Worm (Caenorhabditis elegans) whole organism, young adult: ENCODE data around the gene pks-1.

ENCODE experiments used
- B0019.2 ChIP-seq: fragments of 200-800 bp; sonication (Bioruptor generic); conservative IDR thresholded peaks from 2 replicates; pipeline ENCODE4 v1.3.6; 2022; ENCODE audit warnings: missing genetic modification reagents, missing genetic modification characterization, missing compliant biosample characterization
- B0261.1 ChIP-seq: sonication (generic microtip); optimal IDR thresholded peaks from 2 replicates; lab custom pipeline; 2016; ENCODE audit warnings: mild to moderate bottlenecking, missing genetic modification characterization, moderate library complexity, missing compliant biosample characterization
- C17E4.6 ChIP-seq: fragments of 200-800 bp; sonication (Bioruptor generic); IDR thresholded peaks from 2 replicates; pipeline ENCODE4 v1.3.6; 2022; ENCODE audit warnings: missing genetic modification reagents, missing genetic modification characterization, missing compliant biosample characterization
- F23B12.7 ChIP-seq: sonication (generic microtip); optimal IDR thresholded peaks from 2 replicates; lab custom pipeline; 2017; ENCODE audit warnings: missing genetic modification characterization, mild to moderate bottlenecking, missing compliant biosample characterization, antibody characterized with exemption, moderate library complexity; ENCODE audit not compliant: insufficient read depth
- F33H1.4 ChIP-seq: fragments of 200-800 bp; sonication (Bioruptor generic); IDR thresholded peaks from 2 replicates; pipeline ENCODE4 v1.3.6; 2022; ENCODE audit warnings: missing genetic modification reagents, missing genetic modification characterization, missing compliant biosample characterization
- F55B11.4 ChIP-seq: sonication (generic microtip); optimal IDR thresholded peaks from 2 replicates; lab custom pipeline; 2016; ENCODE audit warnings: missing compliant biosample characterization, missing genetic modification characterization, borderline replicate concordance; ENCODE audit not compliant: insufficient read depth
- Y56A3A.18 ChIP-seq: fragments of 200-800 bp; sonication (Bioruptor generic); IDR thresholded peaks from 2 replicates; pipeline ENCODE4 v1.3.6; 2022; ENCODE audit warnings: missing genetic modification reagents, missing genetic modification characterization, missing compliant biosample characterization
- ZK185.1 ChIP-seq: sonication (generic microtip); optimal IDR thresholded peaks from 2 replicates; lab custom pipeline; 2016; ENCODE audit warnings: mild to moderate bottlenecking, missing genetic modification characterization, missing compliant biosample characterization; ENCODE audit not compliant: poor library complexity, severe bottlenecking
- akir-1 ChIP-seq: fragments of 200-800 bp; sonication (Bioruptor generic); optimal IDR thresholded peaks from 2 replicates; lab custom pipeline; 2018; ENCODE audit warnings: mild to moderate bottlenecking, missing genetic modification characterization, moderate library complexity, missing compliant biosample characterization
- atf-7 ChIP-seq: sonication (generic microtip); optimal IDR thresholded peaks from 2 replicates; lab custom pipeline; 2017; ENCODE audit warnings: mild to moderate bottlenecking, missing genetic modification characterization, missing compliant biosample characterization
- cebp-1 ChIP-seq, 2 experiments: fragments of 200-800 bp in 1 of 2; sonication (Bioruptor generic) in 1 of 2; sonication (generic microtip) in 1 of 2; IDR thresholded peaks in 1 of 2; optimal IDR thresholded peaks in 1 of 2; 2 replicates each; pipeline versions ENCODE4 v1.3.6 to Lab custom; 2017 to 2022; ENCODE audit warnings: missing compliant biosample characterization in 2 of 2, missing genetic modification characterization in 2 of 2, mild to moderate bottlenecking in 1 of 2, missing genetic modification reagents in 1 of 2, moderate library complexity in 1 of 2
- chd-7 ChIP-seq: sonication (generic microtip); optimal IDR thresholded peaks from 2 replicates; lab custom pipeline; 2016; ENCODE audit warnings: mild to moderate bottlenecking, missing genetic modification characterization, moderate library complexity, missing compliant biosample characterization
- die-1 ChIP-seq: sonication (generic microtip); optimal IDR thresholded peaks from 2 replicates; lab custom pipeline; 2016; ENCODE audit warnings: missing genotype, mild to moderate bottlenecking, missing genetic modification characterization, missing compliant biosample characterization
- dox-1 ChIP-seq: fragments of 200-800 bp; sonication (Bioruptor generic); IDR thresholded peaks from 2 replicates; pipeline ENCODE4 v1.3.6; 2022; ENCODE audit warnings: missing genetic modification reagents, missing genetic modification characterization, missing compliant biosample characterization
- dpff-1 ChIP-seq: sonication (generic microtip); optimal IDR thresholded peaks from 2 replicates; lab custom pipeline; 2017; ENCODE audit warnings: mild to moderate bottlenecking, missing genetic modification characterization, missing compliant biosample characterization
- egl-18 ChIP-seq: fragments of 200-800 bp; sonication (Bioruptor generic); IDR thresholded peaks from 2 replicates; pipeline ENCODE4 v1.3.6; 2022; ENCODE audit warnings: missing genetic modification reagents, missing genetic modification characterization, missing compliant biosample characterization
- egl-44 ChIP-seq: fragments of 200-800 bp; sonication (Bioruptor generic); IDR thresholded peaks from 2 replicates; pipeline ENCODE4 v1.3.6; 2022; ENCODE audit warnings: missing genetic modification reagents, missing genetic modification characterization, missing compliant biosample characterization
- egrh-3 ChIP-seq: fragments of 200-800 bp; sonication (Bioruptor generic); IDR thresholded peaks from 2 replicates; pipeline ENCODE4 v1.3.6; 2022; ENCODE audit warnings: missing genetic modification reagents, missing genetic modification characterization, missing compliant biosample characterization
- hlh-12 ChIP-seq: sonication (generic microtip); optimal IDR thresholded peaks from 2 replicates; lab custom pipeline; 2016; ENCODE audit warnings: missing genetic modification characterization, missing compliant biosample characterization
- madf-3 ChIP-seq: fragments of 200-800 bp; sonication (Bioruptor generic); IDR thresholded peaks from 2 replicates; pipeline ENCODE4 v1.3.6; 2022; ENCODE audit warnings: missing genetic modification reagents, missing genetic modification characterization, missing compliant biosample characterization
- madf-6 ChIP-seq: fragments of 200-800 bp; sonication (Bioruptor generic); IDR thresholded peaks from 2 replicates; pipeline ENCODE4 v1.3.6; 2022; ENCODE audit warnings: missing genetic modification reagents, missing genetic modification characterization, missing compliant biosample characterization
- mel-28 ChIP-seq: sonication (generic microtip); optimal IDR thresholded peaks from 2 replicates; lab custom pipeline; 2016; ENCODE audit warnings: borderline replicate concordance, mild to moderate bottlenecking, missing genetic modification characterization, missing compliant biosample characterization
- mxl-1 ChIP-seq: sonication (generic microtip); optimal IDR thresholded peaks from 2 replicates; lab custom pipeline; 2016; ENCODE audit warnings: missing genetic modification characterization, missing compliant biosample characterization
- nhr-27 ChIP-seq: fragments of 200-800 bp; sonication (Bioruptor generic); optimal IDR thresholded peaks from 2 replicates; lab custom pipeline; 2018; ENCODE audit warnings: mild to moderate bottlenecking, missing genetic modification characterization, moderate library complexity, missing compliant biosample characterization
- rec-8 ChIP-seq, 2 experiments: sonication (generic microtip); optimal IDR thresholded peaks; 2 replicates each; lab custom pipeline; 2016; ENCODE audit warnings: mild to moderate bottlenecking in 2 of 2, missing genetic modification characterization in 2 of 2, missing genetic modification reagents in 2 of 2, missing genotype in 2 of 2, missing biosample characterization in 1 of 2, missing compliant biosample characterization in 1 of 2, moderate library complexity in 1 of 2
- repo-1 ChIP-seq: sonication (generic microtip); optimal IDR thresholded peaks from 2 replicates; lab custom pipeline; 2017; ENCODE audit warnings: mild to moderate bottlenecking, missing genetic modification characterization, missing compliant biosample characterization
- snpc-4 ChIP-seq, 5 experiments: fragments of 150-350 bp in 1 of 5; sonication (generic microtip) in 4 of 5; optimal IDR thresholded peaks; 2 replicates each; lab custom pipeline; 2014 to 2018; ENCODE audit warnings: missing genetic modification characterization in 5 of 5, missing biosample characterization in 3 of 5, antibody characterized with exemption in 2 of 5, mild to moderate bottlenecking in 2 of 5, missing compliant biosample characterization in 2 of 5, missing genotype in 2 of 5, moderate library complexity in 2 of 5, missing genetic modification reagents in 1 of 5
- tbp1 ChIP-seq: fragments of 200-800 bp; sonication (Bioruptor generic); optimal IDR thresholded peaks from 2 replicates; lab custom pipeline; 2018; ENCODE audit warnings: mild to moderate bottlenecking, missing genetic modification characterization, missing compliant biosample characterization
- zfh-2 ChIP-seq: fragments of 200-800 bp; sonication (Bioruptor generic); conservative IDR thresholded peaks from 2 replicates; pipeline ENCODE4 v1.3.6; 2022; ENCODE audit warnings: missing genetic modification reagents, missing genetic modification characterization, missing compliant biosample characterization
- ztf-18 ChIP-seq: sonication (generic microtip); optimal IDR thresholded peaks from 2 replicates; lab custom pipeline; 2016; ENCODE audit warnings: missing genotype, mild to moderate bottlenecking, missing genetic modification characterization, missing compliant biosample characterization
- ztf-28 ChIP-seq: fragments of 200-800 bp; sonication (Bioruptor generic); IDR thresholded peaks from 2 replicates; pipeline ENCODE4 v1.3.6; 2022; ENCODE audit warnings: missing genetic modification reagents, missing genetic modification characterization, missing compliant biosample characterization
- ztf-6 ChIP-seq: fragments of 200-800 bp; sonication (Bioruptor generic); IDR thresholded peaks from 2 replicates; pipeline ENCODE4 v1.3.6; 2022; ENCODE audit warnings: missing genetic modification reagents, missing genetic modification characterization, missing compliant biosample characterization

The pks-1 gene

DNA sequence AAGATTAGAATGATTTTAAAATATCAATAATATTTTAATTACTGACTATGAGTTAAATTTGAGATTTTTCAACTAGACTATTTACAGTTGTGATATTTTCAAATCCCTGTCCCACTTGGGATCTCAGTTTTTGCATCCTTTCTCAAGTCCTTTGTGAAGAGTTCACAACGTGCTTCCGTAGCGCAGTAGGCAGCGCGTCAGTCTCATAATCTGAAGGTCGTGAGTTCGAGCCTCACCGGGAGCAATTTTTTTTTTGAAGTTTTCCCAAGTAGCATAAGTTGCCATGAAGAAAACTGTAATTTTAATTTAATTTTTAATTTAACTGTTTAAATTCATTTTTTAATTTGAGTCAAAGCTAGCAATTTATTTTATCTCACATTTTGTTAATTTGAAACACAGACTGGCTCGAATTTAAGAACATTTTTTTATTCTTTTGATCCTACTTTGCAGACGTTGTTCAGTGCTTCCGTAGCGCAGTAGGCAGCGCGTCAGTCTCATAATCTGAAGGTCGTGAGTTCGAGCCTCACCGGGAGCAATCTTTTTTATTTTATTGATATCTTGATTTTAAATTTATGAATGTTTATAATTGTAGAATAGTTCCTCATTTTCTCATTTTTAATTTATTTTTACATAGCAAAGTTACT, 71.8 kb downstream of the pks-1 start (continued):
- TF ChIP-seq egrh-3, result no peak
- TF ChIP-seq F23B12.7 (tag; lab: Kevin White, UChicago), result no peak
- 0 out of 2 replicates have a peak, but pooled peaks have one; percentile 22 for TF ChIP-seq Y56A3A.18 (GFP tag; lab: Robert Waterston, UW)
- TF ChIP-seq dox-1, result peak; percentile 62
- no peak for TF ChIP-seq madf-3 (GFP tag; lab: Robert Waterston, UW)
- TF ChIP-seq ztf-6, result no peak
- no peak for TF ChIP-seq atf-7 (tag; lab: Kevin White, UChicago)
- TF ChIP-seq F55B11.4 (tag; lab: Kevin White, UChicago), result no peak
- TF ChIP-seq nhr-27 (tag; lab: Kevin White, UChicago), result no peak
- peak in 1 of 2 experiments; percentile 13 for TF ChIP-seq rec-8 (tag; optimal IDR thresholded peaks at IDR 0.05; lab: Kevin White, UChicago)
- TF ChIP-seq ZK185.1, result peak; percentile 36
- TF ChIP-seq egl-18 (GFP tag; lab: Robert Waterston, UW), result no peak
- no peak for TF ChIP-seq mel-28 (tag; lab: Kevin White, UChicago)
- TF ChIP-seq akir-1 (GFP tag; lab: Kevin White, UChicago), result no peak
- TF ChIP-seq snpc-4 (GFP tag; optimal IDR thresholded peaks at IDR 0.05; lab: Kevin White, UChicago), result peak; percentile 15
- TF ChIP-seq snpc-4 (tag; optimal IDR thresholded peaks at IDR 0.05; lab: Kevin White, UChicago), result peak in 3 of 4 experiments; percentile 5 to 56 (median 6)
- TF ChIP-seq hlh-12, result no peak
- no peak for TF ChIP-seq madf-6 (GFP tag; lab: Robert Waterston, UW)
- TF ChIP-seq ztf-18 (tag; lab: Kevin White, UChicago), result peak; percentile 54
- peak; percentile 78 for TF ChIP-seq B0261.1 (tag; lab: Kevin White, UChicago)
- no peak for TF ChIP-seq dpff-1
- no peak for TF ChIP-seq cebp-1 (GFP tag; IDR thresholded peaks at IDR 0.05; lab: Robert Waterston, UW)
- peak; percentile 33 for TF ChIP-seq cebp-1 (tag; optimal IDR thresholded peaks at IDR 0.05; lab: Kevin White, UChicago)
- TF ChIP-seq mxl-1, result no peak
- TF ChIP-seq tbp1, result peak; percentile 85
- TF ChIP-seq F33H1.4 (GFP tag; lab: Robert Waterston, UW), result no peak
- no peak for TF ChIP-seq egl-44 (GFP tag; lab: Robert Waterston, UW)
- TF ChIP-seq C17E4.6, result no peak
- no peak for TF ChIP-seq ztf-28 (GFP tag; lab: Robert Waterston, UW)
- peak; percentile 73 for TF ChIP-seq die-1 (tag; lab: Kevin White, UChicago)
- no peak for TF ChIP-seq B0019.2 (GFP tag; lab: Robert Waterston, UW)
- TF ChIP-seq repo-1 (tag; lab: Kevin White, UChicago), result no peak

- TF ChIP-seq ztf-18 (tag; lab: Kevin White, UChicago), result peak; percentile 78
- TF ChIP-seq chd-7, result no peak
Measured at ce11 chrX:5485931-5486537, 72.4 kb downstream of the pks-1 start, which contains the start of gene C25F6.1. Gene C25F6.1 (plus strand): TSS chrX:5486487.

ce11 chrX:5488867-5489266, 75.3 kb downstream of the pks-1 start:
- TF ChIP-seq Y56A3A.18 (GFP tag; lab: Robert Waterston, UW), result no peak
- TF ChIP-seq zfh-2, result 0 out of 2 replicates have a peak, but pooled peaks have one; percentile 17
- TF ChIP-seq, all 124 proteins: peak for 1
